ENCODE assay signal across 1 worm cellular context in the genomic region with DNA sequence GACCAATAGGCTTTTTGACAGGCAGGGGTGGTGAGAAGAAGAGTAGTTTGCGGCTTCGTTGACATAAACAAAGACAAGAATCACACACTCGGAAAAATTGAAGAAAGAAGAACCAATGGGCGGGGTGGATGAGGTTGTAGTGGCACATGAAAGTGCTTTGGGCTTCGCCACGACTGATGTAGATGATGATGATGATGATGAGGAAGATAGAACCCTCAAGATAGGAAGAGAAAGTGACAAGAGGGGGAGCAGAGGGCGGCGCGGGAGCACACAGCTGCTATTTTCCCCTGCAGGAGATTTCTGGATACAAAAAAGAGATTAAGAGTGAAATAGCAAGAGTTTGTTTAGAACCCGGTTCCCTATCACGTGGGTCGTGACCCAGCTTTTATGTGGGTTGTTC.
TF ChIP-seq lines count a peak whose summit lies in the region.

No protein-coding gene starts in this region.

TF ChIP-seq in whole organism, L4 larva, 104 proteins besides CTCF, POLR2A, EP300 and RAD21 (continued from another document):
- TF ChIP-seq nhr-77 (tag; optimal IDR thresholded peaks at IDR 0.05; lab: Kevin White, UChicago) (no peak), D1046.2 (GFP tag; IDR thresholded peaks at IDR 0.05; lab: Robert Waterston, UW) (no peak), F26F4.8 (GFP tag; conservative IDR thresholded peaks at IDR 0.05; lab: Robert Waterston, UW) (no peak), nhr-28 (tag; optimal IDR thresholded peaks at IDR 0.05; lab: Kevin White, UChicago) (peak; percentile 46), F44E2.7 (GFP tag; IDR thresholded peaks at IDR 0.05; lab: Robert Waterston, UW) (no peak)
